Worm (Caenorhabditis elegans) whole organism, mixed stage, embryonic: ENCODE results near the gene T26A8.3.

Experiments used
- M03D4.4 ChIP-seq: sonication (generic microtip); optimal IDR thresholded peaks from 2 replicates; lab custom pipeline; 2017; ENCODE audit warnings: mild to moderate bottlenecking, missing genetic modification characterization, missing compliant biosample characterization
- bed-3 ChIP-seq: fragments of 200-800 bp; sonication (Bioruptor generic); optimal IDR thresholded peaks from 3 replicates; lab custom pipeline; 2018; ENCODE audit warnings: mild to moderate bottlenecking, missing genetic modification characterization, moderate library complexity, missing compliant biosample characterization
- blmp-1 ChIP-seq: fragments of 150-350 bp; optimal IDR thresholded peaks from 2 replicates; lab custom pipeline; 2014; ENCODE audit warnings: missing biosample characterization, missing genetic modification characterization
- ceh-39 ChIP-seq: fragments of 150-350 bp; optimal IDR thresholded peaks from 2 replicates; lab custom pipeline; 2014; ENCODE audit warnings: missing biosample characterization, missing genetic modification characterization
- ceh-43 ChIP-seq: fragments of 200-800 bp; sonication (Bioruptor generic); optimal IDR thresholded peaks from 2 replicates; lab custom pipeline; 2018; ENCODE audit warnings: mild to moderate bottlenecking, missing genetic modification characterization, moderate library complexity, missing compliant biosample characterization
- ceh-83 ChIP-seq: fragments of 200-800 bp; sonication (Bioruptor generic); optimal IDR thresholded peaks from 2 replicates; lab custom pipeline; 2018; ENCODE audit warnings: mild to moderate bottlenecking, missing genetic modification characterization, missing compliant biosample characterization
- ces-1 ChIP-seq: fragments of 150-350 bp; optimal IDR thresholded peaks from 2 replicates; lab custom pipeline; 2014; ENCODE audit warnings: missing biosample characterization, missing genetic modification reagents, missing genetic modification characterization
- cnd-1 ChIP-seq: fragments of 200-800 bp; sonication (Bioruptor generic); optimal IDR thresholded peaks from 2 replicates; lab custom pipeline; 2018; ENCODE audit warnings: mild to moderate bottlenecking, missing genetic modification characterization, missing compliant biosample characterization
- drap-1 ChIP-seq: fragments of 200-800 bp; sonication (Bioruptor generic); optimal IDR thresholded peaks from 3 replicates; lab custom pipeline; 2018; ENCODE audit warnings: mild to moderate bottlenecking, missing genetic modification characterization, missing compliant biosample characterization
- elt-1 ChIP-seq: sonication (generic microtip); optimal IDR thresholded peaks from 2 replicates; lab custom pipeline; 2017; ENCODE audit warnings: missing genetic modification characterization, mild to moderate bottlenecking, missing compliant biosample characterization, antibody characterized with exemption, moderate library complexity, borderline replicate concordance; ENCODE audit not compliant: insufficient read depth
- elt-3 ChIP-seq: fragments of 150-350 bp; optimal IDR thresholded peaks from 2 replicates; lab custom pipeline; 2014; ENCODE audit warnings: missing biosample characterization, missing genetic modification characterization
- flh-1 ChIP-seq: fragments of 200-800 bp; sonication (Bioruptor generic); optimal IDR thresholded peaks from 2 replicates; lab custom pipeline; 2018; ENCODE audit warnings: mild to moderate bottlenecking, missing genetic modification characterization, moderate library complexity, missing compliant biosample characterization
- ham-2 ChIP-seq: fragments of 200-800 bp; sonication (Bioruptor generic); optimal IDR thresholded peaks from 2 replicates; lab custom pipeline; 2018; ENCODE audit warnings: mild to moderate bottlenecking, missing genetic modification characterization, missing compliant biosample characterization
- hlh-1 ChIP-seq: fragments of 150-350 bp; optimal IDR thresholded peaks from 2 replicates; lab custom pipeline; 2014; ENCODE audit warnings: missing biosample characterization, missing genetic modification reagents, missing genetic modification characterization
- lin-13 ChIP-seq: fragments of 150-350 bp; optimal IDR thresholded peaks from 2 replicates; lab custom pipeline; 2014; ENCODE audit warnings: missing biosample characterization, missing genetic modification characterization
- lin-32 ChIP-seq: fragments of 200-800 bp; sonication (Bioruptor generic); optimal IDR thresholded peaks from 2 replicates; lab custom pipeline; 2018; ENCODE audit warnings: mild to moderate bottlenecking, missing genetic modification characterization, missing compliant biosample characterization
- lsy-2 ChIP-seq: fragments of 150-350 bp; optimal IDR thresholded peaks from 2 replicates; lab custom pipeline; 2014; ENCODE audit warnings: missing biosample characterization, missing genetic modification characterization
- mab-5 ChIP-seq: fragments of 150-350 bp; optimal IDR thresholded peaks from 2 replicates; lab custom pipeline; 2014; ENCODE audit warnings: missing biosample characterization, missing genetic modification characterization
- mep-1 ChIP-seq: fragments of 150-350 bp; optimal IDR thresholded peaks from 2 replicates; lab custom pipeline; 2017; ENCODE audit warnings: missing biosample characterization, missing genetic modification reagents, missing genetic modification characterization, inconsistent platforms
- mls-2 ChIP-seq: sonication (generic microtip); optimal IDR thresholded peaks from 2 replicates; lab custom pipeline; 2016; ENCODE audit warnings: mild to moderate bottlenecking, missing genetic modification characterization, moderate library complexity, missing compliant biosample characterization
- nhr-12 ChIP-seq: fragments of 150-350 bp; optimal IDR thresholded peaks from 2 replicates; lab custom pipeline; 2014; ENCODE audit warnings: missing biosample characterization, missing genetic modification characterization
- nhr-2 ChIP-seq: fragments of 150-350 bp; optimal IDR thresholded peaks from 2 replicates; lab custom pipeline; 2014; ENCODE audit warnings: missing biosample characterization, missing genetic modification characterization
- nhr-237 ChIP-seq: fragments of 150-350 bp; optimal IDR thresholded peaks from 2 replicates; lab custom pipeline; 2014; ENCODE audit warnings: missing biosample characterization, missing genetic modification characterization
- nhr-28 ChIP-seq: fragments of 150-350 bp; optimal IDR thresholded peaks from 2 replicates; lab custom pipeline; 2014; ENCODE audit warnings: missing biosample characterization, missing genetic modification characterization
- nhr-76 ChIP-seq: sonication (generic microtip); optimal IDR thresholded peaks from 2 replicates; lab custom pipeline; 2017; ENCODE audit warnings: missing biosample characterization, missing genetic modification characterization
- pha-4 ChIP-seq: fragments of 150-350 bp; optimal IDR thresholded peaks from 2 replicates; lab custom pipeline; 2018; ENCODE audit warnings: missing biosample characterization, missing genetic modification reagents, missing genetic modification characterization
- sem-2 ChIP-seq: fragments of 200-800 bp; sonication (Bioruptor generic); optimal IDR thresholded peaks from 2 replicates; lab custom pipeline; 2018; ENCODE audit warnings: mild to moderate bottlenecking, missing genetic modification characterization, missing compliant biosample characterization
- snpc-4 ChIP-seq: fragments of 150-350 bp; optimal IDR thresholded peaks from 2 replicates; lab custom pipeline; 2014; ENCODE audit warnings: missing biosample characterization, missing genetic modification characterization
- sptf-1 ChIP-seq: sonication (generic microtip); optimal IDR thresholded peaks from 2 replicates; lab custom pipeline; 2017; ENCODE audit warnings: mild to moderate bottlenecking, missing genetic modification characterization, moderate library complexity, missing compliant biosample characterization
- tbx-8 ChIP-seq: fragments of 200-800 bp; sonication (Bioruptor generic); optimal IDR thresholded peaks from 2 replicates; lab custom pipeline; 2018; ENCODE audit warnings: mild to moderate bottlenecking, missing genetic modification characterization, moderate library complexity, missing compliant biosample characterization
- unc-120 ChIP-seq: sonication (generic microtip); optimal IDR thresholded peaks from 2 replicates; lab custom pipeline; 2017; ENCODE audit warnings: missing genetic modification characterization, missing compliant biosample characterization; ENCODE audit not compliant: poor library complexity, severe bottlenecking
- unc-39 ChIP-seq: fragments of 150-350 bp; optimal IDR thresholded peaks from 2 replicates; lab custom pipeline; 2014; ENCODE audit warnings: missing biosample characterization, missing genetic modification characterization
- unc-62 ChIP-seq: fragments of 150-350 bp; optimal IDR thresholded peaks from 2 replicates; lab custom pipeline; 2014; ENCODE audit warnings: missing biosample characterization, missing genetic modification reagents, missing genetic modification characterization
- zip-8 ChIP-seq: fragments of 150-350 bp; optimal IDR thresholded peaks from 2 replicates; lab custom pipeline; 2014; ENCODE audit warnings: missing biosample characterization, missing genetic modification characterization
- ztf-11 ChIP-seq: fragments of 150-350 bp; optimal IDR thresholded peaks from 2 replicates; lab custom pipeline; 2014; ENCODE audit warnings: missing biosample characterization, missing genetic modification characterization

T26A8.3 gene

DNA sequence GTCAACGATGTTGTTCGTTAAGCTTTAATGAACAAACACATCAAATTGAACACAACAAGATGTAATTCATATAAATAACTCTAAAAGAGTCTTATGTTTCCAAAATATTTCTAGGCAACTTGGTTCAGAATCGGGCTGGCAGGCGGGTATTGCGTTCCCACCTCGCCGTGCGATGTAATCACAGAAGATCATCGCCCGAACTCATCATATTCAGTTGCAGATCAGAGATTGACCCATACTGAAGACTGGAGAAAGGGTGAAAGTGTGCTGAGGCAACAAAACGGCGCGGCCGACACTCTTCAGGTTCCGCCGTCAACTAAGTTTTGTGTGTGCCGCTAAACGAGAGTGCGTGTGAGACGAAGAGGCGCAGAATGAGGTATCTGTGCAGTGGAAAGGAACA lies 2.1 kb upstream of the T26A8.3 start:
- TF ChIP-seq M03D4.4 (tag; lab: Kevin White, UChicago) (peak; percentile 47), sptf-1 (tag; lab: Kevin White, UChicago) (peak; percentile 59), unc-62 (no peak), elt-3 (tag; lab: Kevin White, UChicago) (no peak), lsy-2 (tag; lab: Kevin White, UChicago) (peak; percentile 78), nhr-28 (tag; lab: Kevin White, UChicago) (no peak), pha-4 (peak; percentile 30), bed-3 (GFP tag; lab: Kevin White, UChicago) (no peak), mls-2 (tag; lab: Kevin White, UChicago) (peak; percentile 24), nhr-76 (tag; lab: Kevin White, UChicago) (no peak), ceh-83 (GFP tag; lab: Kevin White, UChicago) (peak; percentile 64), unc-120 (tag; lab: Kevin White, UChicago) (no peak), nhr-12 (no peak), tbx-8 (GFP tag; lab: Kevin White, UChicago) (no peak), zip-8 (no peak), mab-5 (tag; lab: Kevin White, UChicago) (no peak), snpc-4 (tag; lab: Kevin White, UChicago) (no peak), hlh-1 (tag; lab: Kevin White, UChicago) (peak; percentile 49), ztf-11 (tag; lab: Kevin White, UChicago) (no peak), flh-1 (GFP tag; lab: Kevin White, UChicago) (no peak), ceh-43 (peak; percentile 15), blmp-1 (tag; lab: Kevin White, UChicago) (no peak), elt-1 (no peak), drap-1 (GFP tag; lab: Kevin White, UChicago) (peak; percentile 81), mep-1 (tag; lab: Kevin White, UChicago) (peak; percentile 32), nhr-237 (no peak), cnd-1 (tag; lab: Kevin White, UChicago) (peak; percentile 28), lin-13 (tag; lab: Kevin White, UChicago) (peak; percentile 73), sem-2 (GFP tag; lab: Kevin White, UChicago) (peak; percentile 33), ces-1 (GFP tag; lab: Kevin White, UChicago) (peak; percentile 36), lin-32 (GFP tag; lab: Kevin White, UChicago) (no peak), unc-39 (no peak), ham-2 (no peak), ceh-39 (tag; lab: Kevin White, UChicago) (no peak), nhr-2 (tag; lab: Kevin White, UChicago) (peak; percentile 9)

- no peak for TF ChIP-seq lin-13 (tag; lab: Kevin White, UChicago)
- no peak for TF ChIP-seq nhr-76 (tag; lab: Kevin White, UChicago)
- no peak for TF ChIP-seq unc-62
- TF ChIP-seq nhr-237 = no peak
- TF ChIP-seq elt-1 = no peak
- TF ChIP-seq unc-120 (tag; lab: Kevin White, UChicago) = no peak
- TF ChIP-seq nhr-2 (tag; lab: Kevin White, UChicago) = no peak
- no peak for TF ChIP-seq ham-2
- no peak for TF ChIP-seq hlh-1 (tag; lab: Kevin White, UChicago)
- TF ChIP-seq sem-2 (GFP tag; lab: Kevin White, UChicago) = no peak
- TF ChIP-seq mab-5 (tag; lab: Kevin White, UChicago) = no peak
- no peak for TF ChIP-seq nhr-28 (tag; lab: Kevin White, UChicago)
These were observed 5.5 kb downstream of the T26A8.3 start, which contains the start of gene M116.5 for ce11 chrIV:8420961-8421360. M116.5 (minus strand) TSS chrIV:8421061.

- no peak for TF ChIP-seq M03D4.4 (tag; lab: Kevin White, UChicago)
- no peak for TF ChIP-seq lin-32 (GFP tag; lab: Kevin White, UChicago)
- no peak for TF ChIP-seq sem-2 (GFP tag; lab: Kevin White, UChicago)
- no peak for TF ChIP-seq unc-120 (tag; lab: Kevin White, UChicago)
- no peak for TF ChIP-seq mep-1 (tag; lab: Kevin White, UChicago)
- TF ChIP-seq elt-1 = no peak
- TF ChIP-seq mls-2 (tag; lab: Kevin White, UChicago) = no peak
- no peak for TF ChIP-seq bed-3 (GFP tag; lab: Kevin White, UChicago)
- no peak for TF ChIP-seq flh-1 (GFP tag; lab: Kevin White, UChicago)
- TF ChIP-seq hlh-1 (tag; lab: Kevin White, UChicago) = no peak
- no peak for TF ChIP-seq zip-8
- no peak for TF ChIP-seq ceh-43
- TF ChIP-seq ceh-83 (GFP tag; lab: Kevin White, UChicago) = no peak
- no peak for TF ChIP-seq nhr-12
- TF ChIP-seq elt-3 (tag; lab: Kevin White, UChicago) = no peak
- no peak for TF ChIP-seq nhr-76 (tag; lab: Kevin White, UChicago)
- TF ChIP-seq sptf-1 (tag; lab: Kevin White, UChicago) = no peak
- no peak for TF ChIP-seq nhr-2 (tag; lab: Kevin White, UChicago)
These were observed 28.6 kb downstream of the T26A8.3 start for ce11 chrIV:8397814-8398213.
